Worm (Caenorhabditis elegans) whole organism, L2 larva: Measurements from ENCODE around the gene F49E12.12.

Experiments used
- C34F6.9 ChIP-seq: fragments of 150-350 bp; optimal IDR thresholded peaks from 2 replicates; lab custom pipeline; 2014; ENCODE audit warnings: missing biosample characterization, missing genetic modification characterization
- F13H6.1 ChIP-seq: sonication (generic microtip); optimal IDR thresholded peaks from 2 replicates; lab custom pipeline; 2016; ENCODE audit warnings: missing genetic modification characterization, missing compliant biosample characterization
- R02D3.7 ChIP-seq: fragments of 150-350 bp; optimal IDR thresholded peaks from 2 replicates; lab custom pipeline; 2014; ENCODE audit warnings: missing biosample characterization, missing genetic modification characterization
- ZK546.5 ChIP-seq: sonication (generic microtip); optimal IDR thresholded peaks from 2 replicates; lab custom pipeline; 2017; ENCODE audit warnings: missing biosample characterization, missing genetic modification characterization
- ama-1 ChIP-seq: fragments of 150-350 bp; optimal IDR thresholded peaks from 2 replicates; lab custom pipeline; 2018; ENCODE audit warnings: inconsistent platforms
- blmp-1 ChIP-seq: sonication (generic microtip); optimal IDR thresholded peaks from 2 replicates; lab custom pipeline; 2017; ENCODE audit warnings: missing genetic modification characterization, mild to moderate bottlenecking, missing compliant biosample characterization, antibody characterized with exemption, moderate library complexity; ENCODE audit not compliant: insufficient read depth
- ceh-16 ChIP-seq: fragments of 150-350 bp; optimal IDR thresholded peaks from 2 replicates; lab custom pipeline; 2014; ENCODE audit warnings: missing biosample characterization, missing genetic modification characterization
- ceh-82 ChIP-seq: fragments of 150-350 bp; optimal IDR thresholded peaks from 2 replicates; lab custom pipeline; 2014; ENCODE audit warnings: missing biosample characterization, missing genetic modification characterization
- crh-2 ChIP-seq: sonication (generic microtip); optimal IDR thresholded peaks from 2 replicates; lab custom pipeline; 2017; ENCODE audit warnings: missing biosample characterization, missing genetic modification characterization
- dmd-4 ChIP-seq: sonication (generic microtip); optimal IDR thresholded peaks from 2 replicates; lab custom pipeline; 2017; ENCODE audit warnings: missing biosample characterization, missing genetic modification characterization
- egl-27 ChIP-seq: sonication (generic microtip); optimal IDR thresholded peaks from 3 replicates; lab custom pipeline; 2017; ENCODE audit warnings: missing biosample characterization, missing genetic modification reagents, missing genetic modification characterization
- elt-1 ChIP-seq: fragments of 150-350 bp; optimal IDR thresholded peaks from 2 replicates; lab custom pipeline; 2014; ENCODE audit warnings: missing biosample characterization, missing genetic modification characterization
- elt-3 ChIP-seq: sonication (generic microtip); optimal IDR thresholded peaks from 2 replicates; lab custom pipeline; 2017; ENCODE audit warnings: missing biosample characterization, missing genetic modification characterization
- fos-1 ChIP-seq: fragments of 150-350 bp; optimal IDR thresholded peaks from 2 replicates; lab custom pipeline; 2014; ENCODE audit warnings: missing biosample characterization, missing genetic modification characterization
- gmeb-1 ChIP-seq: fragments of 150-350 bp; optimal IDR thresholded peaks from 2 replicates; lab custom pipeline; 2014; ENCODE audit warnings: missing biosample characterization, missing genetic modification characterization
- lin-11 ChIP-seq: fragments of 150-350 bp; sonication (generic microtip); optimal IDR thresholded peaks from 2 replicates; lab custom pipeline; 2014; ENCODE audit warnings: missing biosample characterization, missing genetic modification characterization, inconsistent platforms, mixed read lengths
- lsy-2 ChIP-seq, 2 experiments: fragments of 150-350 bp in 1 of 2; sonication (generic microtip) in 1 of 2; optimal IDR thresholded peaks; 2 replicates each; lab custom pipeline; 2014 to 2017; ENCODE audit warnings: missing biosample characterization in 2 of 2, missing genetic modification characterization in 2 of 2
- mab-5 ChIP-seq: fragments of 150-350 bp; optimal IDR thresholded peaks from 2 replicates; lab custom pipeline; 2014; ENCODE audit warnings: missing biosample characterization, missing genetic modification characterization
- mbf-1 ChIP-seq: sonication (generic microtip); optimal IDR thresholded peaks from 2 replicates; lab custom pipeline; 2017; ENCODE audit warnings: missing biosample characterization, missing genetic modification characterization
- mdl-1 ChIP-seq, 2 experiments: fragments of 150-350 bp in 1 of 2; sonication (generic microtip) in 1 of 2; optimal IDR thresholded peaks; 2 replicates each; lab custom pipeline; 2017; ENCODE audit warnings: missing biosample characterization in 2 of 2, missing genetic modification characterization in 2 of 2
- nhr-10 ChIP-seq: sonication (generic microtip); optimal IDR thresholded peaks from 2 replicates; lab custom pipeline; 2017; ENCODE audit warnings: missing biosample characterization, missing genetic modification characterization
- nhr-11 ChIP-seq: fragments of 150-350 bp; optimal IDR thresholded peaks from 2 replicates; lab custom pipeline; 2014; ENCODE audit warnings: missing biosample characterization, missing genetic modification characterization
- nhr-12 ChIP-seq: fragments of 150-350 bp; optimal IDR thresholded peaks from 2 replicates; lab custom pipeline; 2014; ENCODE audit warnings: missing biosample characterization, missing genetic modification characterization
- nhr-129 ChIP-seq: fragments of 150-350 bp; optimal IDR thresholded peaks from 2 replicates; lab custom pipeline; 2014; ENCODE audit warnings: missing biosample characterization, missing genetic modification characterization
- nhr-21 ChIP-seq: fragments of 150-350 bp; optimal IDR thresholded peaks from 2 replicates; lab custom pipeline; 2014; ENCODE audit warnings: missing biosample characterization, missing genetic modification characterization
- nhr-25 ChIP-seq: fragments of 150-350 bp; sonication (generic microtip); optimal IDR thresholded peaks from 3 replicates; lab custom pipeline; 2014; ENCODE audit warnings: missing biosample characterization, missing genetic modification characterization
- sem-4 ChIP-seq: fragments of 150-350 bp; optimal IDR thresholded peaks from 2 replicates; lab custom pipeline; 2014; ENCODE audit warnings: missing biosample characterization, missing genetic modification reagents, missing genetic modification characterization
- skn-1 ChIP-seq: sonication (generic microtip); optimal IDR thresholded peaks from 2 replicates; lab custom pipeline; 2017; ENCODE audit warnings: missing biosample characterization, missing genetic modification characterization
- sma-3 ChIP-seq: sonication (generic microtip); optimal IDR thresholded peaks from 2 replicates; lab custom pipeline; 2016; ENCODE audit warnings: missing genetic modification reagents, missing genetic modification characterization, missing compliant biosample characterization
- sma-9 ChIP-seq, 2 experiments: fragments of 150-350 bp in 1 of 2; sonication (generic microtip) in 1 of 2; optimal IDR thresholded peaks; 2 replicates each; lab custom pipeline; 2014 to 2016; ENCODE audit warnings: missing genetic modification characterization in 2 of 2, mild to moderate bottlenecking in 1 of 2, missing biosample characterization in 1 of 2, missing compliant biosample characterization in 1 of 2, missing genetic modification reagents in 1 of 2, moderate library complexity in 1 of 2
- unc-55 ChIP-seq: fragments of 150-350 bp; sonication (generic microtip); optimal IDR thresholded peaks from 3 replicates; lab custom pipeline; 2014; ENCODE audit warnings: missing biosample characterization, missing genetic modification reagents, missing genetic modification characterization
- unc-62 ChIP-seq: fragments of 150-350 bp; optimal IDR thresholded peaks from 2 replicates; lab custom pipeline; 2014; ENCODE audit warnings: missing biosample characterization, missing genetic modification reagents, missing genetic modification characterization
- ztf-1 ChIP-seq: fragments of 200-800 bp; sonication (Bioruptor generic); conservative IDR thresholded peaks from 2 replicates; pipeline ENCODE4 v1.3.6; 2022; ENCODE audit warnings: missing genetic modification characterization, missing compliant biosample characterization
- ztf-11 ChIP-seq: sonication (generic microtip); optimal IDR thresholded peaks from 2 replicates; lab custom pipeline; 2017; ENCODE audit warnings: missing biosample characterization, missing genetic modification characterization

Gene F49E12.12

ce11 chrII:8380188-8380587, 1.1 kb upstream of the F49E12.12 start:
- TF ChIP-seq C34F6.9, result no peak
- TF ChIP-seq sma-9 (GFP tag; optimal IDR thresholded peaks at IDR 0.05; lab: Kevin White, UChicago), result no peak
- no peak for TF ChIP-seq sma-9 (tag; optimal IDR thresholded peaks at IDR 0.05; lab: Kevin White, UChicago)
- TF ChIP-seq R02D3.7 (tag; lab: Kevin White, UChicago), result no peak
- peak; percentile 77 for TF ChIP-seq blmp-1
- TF ChIP-seq unc-62 (GFP tag; lab: Kevin White, UChicago), result no peak
- TF ChIP-seq unc-55, result no peak

ce11 chrII:8382880-8383279, 1.6 kb downstream of the F49E12.12 start:
- TF ChIP-seq mdl-1 (tag; optimal IDR thresholded peaks at IDR 0.05; lab: Kevin White, UChicago), result peak in 1 of 2 experiments; percentile 37
- TF ChIP-seq ZK546.5 (tag; lab: Kevin White, UChicago), result no peak
- peak; percentile 94 for TF ChIP-seq sma-9 (GFP tag; optimal IDR thresholded peaks at IDR 0.05; lab: Kevin White, UChicago)
- TF ChIP-seq sma-9 (tag; optimal IDR thresholded peaks at IDR 0.05; lab: Kevin White, UChicago), result no peak
- TF ChIP-seq elt-3, result no peak
- TF ChIP-seq ztf-1 (GFP tag; lab: Robert Waterston, UW), result no peak
- TF ChIP-seq R02D3.7 (tag; lab: Kevin White, UChicago), result no peak
- TF ChIP-seq egl-27, result no peak
- TF ChIP-seq ceh-82 (tag; lab: Kevin White, UChicago), result no peak
- TF ChIP-seq nhr-10 (tag; lab: Kevin White, UChicago), result no peak
- no peak for TF ChIP-seq dmd-4 (tag; lab: Kevin White, UChicago)
- TF ChIP-seq skn-1 (tag; lab: Kevin White, UChicago), result peak; percentile 84
- TF ChIP-seq nhr-129 (tag; lab: Kevin White, UChicago), result no peak
- no peak for TF ChIP-seq nhr-12 (tag; lab: Kevin White, UChicago)
- no peak for TF ChIP-seq nhr-11 (tag; lab: Kevin White, UChicago)
- peak; percentile 38 for TF ChIP-seq sma-3
- TF ChIP-seq ama-1, result no peak
- peak; percentile 90 for TF ChIP-seq crh-2 (tag; lab: Kevin White, UChicago)
- TF ChIP-seq unc-62 (GFP tag; lab: Kevin White, UChicago), result no peak
- TF ChIP-seq lsy-2 (tag; optimal IDR thresholded peaks at IDR 0.05; lab: Kevin White, UChicago), result peak in 1 of 2 experiments; percentile 39
- TF ChIP-seq mbf-1, result no peak
- TF ChIP-seq F13H6.1 (tag; lab: Kevin White, UChicago), result peak; percentile 70
- TF ChIP-seq fos-1 (tag; lab: Kevin White, UChicago), result peak; percentile 85
- peak; percentile 1 for TF ChIP-seq gmeb-1
- peak; percentile 8 for TF ChIP-seq nhr-21 (tag; lab: Kevin White, UChicago)

- TF ChIP-seq F13H6.1 (tag; lab: Kevin White, UChicago), result no peak
- no peak for TF ChIP-seq nhr-21 (tag; lab: Kevin White, UChicago)
- TF ChIP-seq ztf-11 (tag; lab: Kevin White, UChicago), result no peak
- no peak for TF ChIP-seq dmd-4 (tag; lab: Kevin White, UChicago)
- TF ChIP-seq ceh-82 (tag; lab: Kevin White, UChicago), result no peak
- no peak for TF ChIP-seq sem-4 (tag; lab: Kevin White, UChicago)
- TF ChIP-seq sma-9 (GFP tag; optimal IDR thresholded peaks at IDR 0.05; lab: Kevin White, UChicago), result peak; percentile 72
- TF ChIP-seq sma-9 (tag; optimal IDR thresholded peaks at IDR 0.05; lab: Kevin White, UChicago), result no peak
- no peak for TF ChIP-seq ceh-16 (tag; lab: Kevin White, UChicago)
- TF ChIP-seq blmp-1, result no peak
- no peak for TF ChIP-seq nhr-25
- peak; percentile 93 for TF ChIP-seq fos-1 (tag; lab: Kevin White, UChicago)
- TF ChIP-seq lsy-2 (tag; optimal IDR thresholded peaks at IDR 0.05; lab: Kevin White, UChicago), result no peak
- TF ChIP-seq sma-3, result no peak
- no peak for TF ChIP-seq lin-11 (tag; lab: Kevin White, UChicago)
- TF ChIP-seq nhr-12 (tag; lab: Kevin White, UChicago), result no peak
- no peak for TF ChIP-seq R02D3.7 (tag; lab: Kevin White, UChicago)
- TF ChIP-seq gmeb-1, result no peak
- TF ChIP-seq elt-1 (tag; lab: Kevin White, UChicago), result no peak
- peak; percentile 76 for TF ChIP-seq skn-1 (tag; lab: Kevin White, UChicago)
- no peak for TF ChIP-seq crh-2 (tag; lab: Kevin White, UChicago)
- no peak for TF ChIP-seq mdl-1 (tag; optimal IDR thresholded peaks at IDR 0.05; lab: Kevin White, UChicago)
- TF ChIP-seq mab-5, result no peak
These were observed 3.0 kb downstream of the F49E12.12 start for ce11 chrII:8384344-8384743.

- no peak for TF ChIP-seq ztf-1 (GFP tag; lab: Robert Waterston, UW)
These were observed 4.3 kb downstream of the F49E12.12 start for ce11 chrII:8385561-8385960.
